Fruit fly (Drosophila melanogaster): ENCODE results near the gene CG7300.

The CG7300 gene

dm6 chr2L:10697992-10698391 lies at the start of gene CG7300 (continued):
- TF ChIP-seq Ravus (GFP tag; IDR thresholded peaks at IDR 0.05): peak; percentile 26; the same call in 1 of the 2 replicates
- no peak for TF ChIP-seq fd102C (GFP tag; optimal IDR thresholded peaks at IDR 0.05)
- TF ChIP-seq CG18619 (GFP tag; optimal IDR thresholded peaks at IDR 0.05): peak; percentile 23
- TF ChIP-seq Rfx (GFP tag; IDR thresholded peaks at IDR 0.05): peak; percentile 89
- TF ChIP-seq CG9876 (GFP tag; optimal IDR thresholded peaks at IDR 0.05): no peak
- peak; percentile 12 for TF ChIP-seq CG12942 (GFP tag; optimal IDR thresholded peaks at IDR 0.05)
- peak in 1 of 2 experiments; percentile 40 for TF ChIP-seq Eip74EF (GFP tag; optimal IDR thresholded peaks at IDR 0.05)
- TF ChIP-seq gro (GFP tag; optimal IDR thresholded peaks at IDR 0.05): peak; percentile 75
- no peak for TF ChIP-seq CG14860 (GFP tag; IDR thresholded peaks at IDR 0.05; ENCODE audit: partially characterized antibody)
- no peak for TF ChIP-seq CG34224 (GFP tag; IDR thresholded peaks at IDR 0.05; ENCODE audit: partially characterized antibody)
- TF ChIP-seq CG9727 (GFP tag; optimal IDR thresholded peaks at IDR 0.05): peak; percentile 17
- TF ChIP-seq CG7786 (GFP tag; optimal IDR thresholded peaks at IDR 0.05): peak; percentile 24
- TF ChIP-seq CG8944 (GFP tag; optimal IDR thresholded peaks at IDR 0.05): peak; percentile 23
- TF ChIP-seq Taf1 (GFP tag; IDR thresholded peaks at IDR 0.05): peak; percentile 72
- peak; percentile 68 for TF ChIP-seq Bteb2 (GFP tag; optimal IDR thresholded peaks at IDR 0.05)
- TF ChIP-seq bsh (GFP tag; optimal IDR thresholded peaks at IDR 0.05): peak in 1 of 2 experiments; percentile 73
- TF ChIP-seq Camta (GFP tag; optimal IDR thresholded peaks at IDR 0.05): peak; percentile 9
- TF ChIP-seq HLHmδ (GFP tag; optimal IDR thresholded peaks at IDR 0.05): no peak
- TF ChIP-seq so (GFP tag; IDR thresholded peaks at IDR 0.05): no peak
- TF ChIP-seq CG1647 (GFP tag; optimal IDR thresholded peaks at IDR 0.05): peak; percentile 38
- TF ChIP-seq CG33213 (GFP tag; optimal IDR thresholded peaks at IDR 0.05): peak; percentile 35
- peak; percentile 33; the same call in 1 of the 3 replicates for TF ChIP-seq ase (GFP tag; IDR thresholded peaks at IDR 0.05)
- TF ChIP-seq CG12104 (GFP tag; optimal IDR thresholded peaks at IDR 0.05): no peak
- TF ChIP-seq esg (GFP tag; conservative IDR thresholded peaks at IDR 0.05): peak; percentile 24; the same call in 1 of the 2 replicates
- TF ChIP-seq CG18262 (tag; optimal IDR thresholded peaks at IDR 0.05): peak; percentile 59
- TF ChIP-seq Dek (tag; optimal IDR thresholded peaks at IDR 0.05): peak; percentile 47
- no peak for TF ChIP-seq Trl (optimal IDR thresholded peaks at IDR 0.05)
- peak; percentile 32 for TF ChIP-seq Trl (GFP tag; optimal IDR thresholded peaks at IDR 0.05)
- peak; percentile 64; the same call in 1 of the 2 replicates for TF ChIP-seq NFAT (GFP tag; IDR thresholded peaks at IDR 0.05)
- TF ChIP-seq row (GFP tag; IDR thresholded peaks at IDR 0.05): peak; percentile 73
- peak; percentile 36 for TF ChIP-seq CG7556 (GFP tag; optimal IDR thresholded peaks at IDR 0.05)
- TF ChIP-seq tio (GFP tag; optimal IDR thresholded peaks at IDR 0.05): peak; percentile 18
- TF ChIP-seq lilli (GFP tag; optimal IDR thresholded peaks at IDR 0.05): peak; percentile 62
- TF ChIP-seq pb (GFP tag; optimal IDR thresholded peaks at IDR 0.05): peak; percentile 7
- TF ChIP-seq Ssrp (tag; optimal IDR thresholded peaks at IDR 0.05): peak; percentile 39
- peak; percentile 54 for TF ChIP-seq CG10979 (tag; optimal IDR thresholded peaks at IDR 0.05)
- peak; percentile 20 for TF ChIP-seq Abd-B (GFP tag; optimal IDR thresholded peaks at IDR 0.05)
- peak; percentile 54 for TF ChIP-seq fd3F (GFP tag; optimal IDR thresholded peaks at IDR 0.05)
- TF ChIP-seq chm (GFP tag; IDR thresholded peaks at IDR 0.05): peak; percentile 42; the same call in 1 of the 2 replicates
- TF ChIP-seq CG10543 (GFP tag; optimal IDR thresholded peaks at IDR 0.05): no peak
- TF ChIP-seq al (GFP tag; IDR thresholded peaks at IDR 0.05): peak; percentile 73
- no peak for TF ChIP-seq hkb (optimal IDR thresholded peaks at IDR 0.05)
- TF ChIP-seq hkb (GFP tag; IDR thresholded peaks at IDR 0.05): peak; percentile 64
- peak; percentile 44; the same call in 2 of the 4 replicates for TF ChIP-seq Gug (GFP tag; IDR thresholded peaks at IDR 0.05)
- no peak; the same call in 2 of the 3 replicates for TF ChIP-seq croc (GFP tag; conservative IDR thresholded peaks at IDR 0.05)
- peak; percentile 22 for TF ChIP-seq CG1602 (GFP tag; optimal IDR thresholded peaks at IDR 0.05)
- peak; percentile 78 for TF ChIP-seq lmd (GFP tag; IDR thresholded peaks at IDR 0.05)
- peak; percentile 90 for TF ChIP-seq Ets65A (GFP tag)
- peak; percentile 65 for TF ChIP-seq tgo (GFP tag; IDR thresholded peaks at IDR 0.05)
- no peak for TF ChIP-seq pnt (GFP tag; optimal IDR thresholded peaks at IDR 0.05)
- peak; percentile 5 for TF ChIP-seq BtbVII (GFP tag; optimal IDR thresholded peaks at IDR 0.05)
- peak; percentile 50 for TF ChIP-seq tin (GFP tag; optimal IDR thresholded peaks at IDR 0.05)
